Worm (Caenorhabditis elegans): Measurements from ENCODE around the gene sfxn-5.

- peak; percentile 14 for TF ChIP-seq lin-15B (tag; optimal IDR thresholded peaks at IDR 0.05)
- no peak for TF ChIP-seq unc-62 (GFP tag; optimal IDR thresholded peaks at IDR 0.05)
- no peak for TF ChIP-seq nhr-28 (tag; optimal IDR thresholded peaks at IDR 0.05)
- no peak for TF ChIP-seq snpc-4 (tag; optimal IDR thresholded peaks at IDR 0.05)
- TF ChIP-seq nhr-77 (tag; optimal IDR thresholded peaks at IDR 0.05), result no peak
- TF ChIP-seq fos-1 (tag; optimal IDR thresholded peaks at IDR 0.05), result no peak
- TF ChIP-seq zag-1 (tag; optimal IDR thresholded peaks at IDR 0.05), result no peak
- no peak for TF ChIP-seq nhr-76 (tag; optimal IDR thresholded peaks at IDR 0.05)
- TF ChIP-seq aly-2 (tag; optimal IDR thresholded peaks at IDR 0.05), result no peak
- TF ChIP-seq unc-130 (tag; optimal IDR thresholded peaks at IDR 0.05), result peak; percentile 90
- no peak for TF ChIP-seq lin-13 (GFP tag; optimal IDR thresholded peaks at IDR 0.05)
Measured at ce11 chrII:8128273-8129039, 23.6 kb upstream of the sfxn-5 start.

All from whole organism, L1 larva.